Worm (Caenorhabditis elegans): Measurements from ENCODE around the gene F35G12.12.

DNA sequence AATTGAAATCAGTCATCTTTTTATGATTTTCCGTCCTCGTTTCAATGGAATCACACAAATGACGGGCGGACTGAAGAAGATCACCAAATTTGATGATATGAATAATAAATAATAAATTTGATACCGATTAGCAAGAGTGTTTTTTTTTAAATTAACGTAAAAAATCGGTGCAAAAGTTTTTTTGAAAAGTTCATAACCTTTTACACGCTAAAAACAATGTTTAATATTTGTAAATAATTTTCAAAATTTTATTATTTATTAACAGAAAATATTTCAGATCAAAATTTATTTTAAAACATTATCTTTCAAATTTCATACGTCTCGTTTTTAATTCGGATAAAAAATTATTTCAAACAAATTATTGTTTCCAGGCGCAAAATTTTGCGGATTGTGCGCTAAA lies 36.6 kb upstream of the F35G12.12 start, which contains the start of gene M88.3:
- TF ChIP-seq dpl-1 (GFP tag; optimal IDR thresholded peaks at IDR 0.05) (no peak), fkh-10 (GFP tag; optimal IDR thresholded peaks at IDR 0.05) (no peak), nhr-237 (tag; optimal IDR thresholded peaks at IDR 0.05) (no peak), ztf-4 (tag; optimal IDR thresholded peaks at IDR 0.05) (no peak), elt-3 (tag; optimal IDR thresholded peaks at IDR 0.05) (no peak), nhr-90 (tag; optimal IDR thresholded peaks at IDR 0.05; ENCODE audit: poor library complexity) (no peak), C16A3.4 (tag; optimal IDR thresholded peaks at IDR 0.05) (no peak), mep-1 (tag; optimal IDR thresholded peaks at IDR 0.05) (no peak), blmp-1 (tag; optimal IDR thresholded peaks at IDR 0.05) (no peak), snu-23 (GFP tag; optimal IDR thresholded peaks at IDR 0.05) (no peak), xbp-1 (tag; optimal IDR thresholded peaks at IDR 0.05) (no peak), egl-27 (tag; optimal IDR thresholded peaks at IDR 0.05) (no peak), swsn-7 (tag; optimal IDR thresholded peaks at IDR 0.05) (no peak)
